Worm (Caenorhabditis elegans) whole organism, L1 larva: ENCODE results near the gene ras-1.

Experiments used
- C04F5.9 ChIP-seq: sonication (generic microtip); optimal IDR thresholded peaks from 2 replicates; lab custom pipeline; 2016; ENCODE audit warnings: missing genetic modification characterization, missing compliant biosample characterization
- F16B12.6 ChIP-seq: fragments of 150-350 bp; optimal IDR thresholded peaks from 2 replicates; lab custom pipeline; 2014; ENCODE audit warnings: missing biosample characterization, missing genetic modification characterization
- Y116A8C.19 ChIP-seq: sonication (generic microtip); optimal IDR thresholded peaks from 2 replicates; lab custom pipeline; 2016; ENCODE audit warnings: missing compliant biosample characterization, missing genetic modification characterization, borderline replicate concordance
- ceh-63 ChIP-seq: fragments of 200-800 bp; sonication (Bioruptor generic); optimal IDR thresholded peaks from 2 replicates; lab custom pipeline; 2018; ENCODE audit warnings: mild to moderate bottlenecking, missing genetic modification characterization, missing compliant biosample characterization
- ceh-82 ChIP-seq, 3 experiments: fragments of 150-350 bp in 1 of 3; sonication (generic microtip) in 2 of 3; optimal IDR thresholded peaks; 2 replicates each; lab custom pipeline; 2014 to 2017; ENCODE audit warnings: missing biosample characterization in 3 of 3, missing genetic modification characterization in 3 of 3
- ceh-88 ChIP-seq: fragments of 200-800 bp; sonication (Bioruptor generic); IDR thresholded peaks from 2 replicates; pipeline ENCODE4 v1.3.6; 2022; ENCODE audit warnings: missing genetic modification characterization, missing compliant biosample characterization
- efl-1 ChIP-seq, 4 experiments: fragments of 150-350 bp; optimal IDR thresholded peaks in 3 of 4; peaks in 1 of 4; 1 replicate in 1 of 4; 2 replicates in 3 of 4; lab custom pipeline; 2014; ENCODE audit warnings: missing biosample characterization in 2 of 4, missing genetic modification characterization in 2 of 4, missing genetic modification reagents in 2 of 4
- efl-3 ChIP-seq: fragments of 200-800 bp; sonication (Bioruptor generic); optimal IDR thresholded peaks from 2 replicates; lab custom pipeline; 2018; ENCODE audit warnings: mild to moderate bottlenecking, missing genetic modification characterization, missing compliant biosample characterization
- egl-13 ChIP-seq: sonication (generic microtip); optimal IDR thresholded peaks from 2 replicates; lab custom pipeline; 2016; ENCODE audit warnings: missing genotype, missing genetic modification reagents, missing genetic modification characterization, missing compliant biosample characterization
- egl-27 ChIP-seq, 2 experiments: fragments of 150-350 bp in 1 of 2; sonication (generic microtip); optimal IDR thresholded peaks; 3 replicates each; lab custom pipeline; 2017 to 2018; ENCODE audit warnings: missing biosample characterization in 2 of 2, missing genetic modification characterization in 2 of 2, missing genetic modification reagents in 2 of 2
- elt-2 ChIP-seq: sonication (generic microtip); optimal IDR thresholded peaks from 2 replicates; lab custom pipeline; 2016; ENCODE audit warnings: missing genetic modification characterization, mild to moderate bottlenecking, inconsistent platforms, missing compliant biosample characterization, missing genetic modification reagents
- elt-3 ChIP-seq, 6 experiments: fragments of 150-350 bp in 1 of 6; sonication (generic microtip); optimal IDR thresholded peaks; 2 replicates each; lab custom pipeline; 2017 to 2018; ENCODE audit warnings: missing biosample characterization in 6 of 6, missing genetic modification characterization in 6 of 6, inconsistent platforms in 1 of 6
- fkh-10 ChIP-seq: sonication (generic microtip); optimal IDR thresholded peaks from 2 replicates; lab custom pipeline; 2017; ENCODE audit warnings: missing biosample characterization, missing genetic modification reagents, missing genetic modification characterization
- fkh-4 ChIP-seq: sonication (generic microtip); optimal IDR thresholded peaks from 2 replicates; lab custom pipeline; 2016; ENCODE audit warnings: missing compliant biosample characterization, missing genetic modification characterization, borderline replicate concordance
- irx-1 ChIP-seq: sonication (generic microtip); optimal IDR thresholded peaks from 2 replicates; lab custom pipeline; 2016; ENCODE audit warnings: missing genetic modification characterization, missing compliant biosample characterization
- isw-1 ChIP-seq: fragments of 200-800 bp; sonication (Bioruptor generic); IDR thresholded peaks from 2 replicates; pipeline ENCODE4 v1.3.6; 2022; ENCODE audit warnings: missing genetic modification characterization, missing compliant biosample characterization
- lin-13 ChIP-seq: fragments of 150-350 bp; optimal IDR thresholded peaks from 2 replicates; lab custom pipeline; 2014; ENCODE audit warnings: missing biosample characterization, missing genetic modification reagents, missing genetic modification characterization
- lin-14 ChIP-seq: fragments of 200-800 bp; sonication (Bioruptor generic); optimal IDR thresholded peaks from 2 replicates; lab custom pipeline; 2018; ENCODE audit warnings: mild to moderate bottlenecking, missing genetic modification characterization, moderate library complexity, missing compliant biosample characterization
- lin-15B ChIP-seq: fragments of 150-350 bp; sonication (generic microtip); optimal IDR thresholded peaks from 3 replicates; lab custom pipeline; 2014; ENCODE audit warnings: missing biosample characterization, missing genetic modification characterization
- lin-35 ChIP-seq, 2 experiments: fragments of 150-350 bp; optimal IDR thresholded peaks; 2 replicates each; lab custom pipeline; 2014; ENCODE audit warnings: missing biosample characterization in 2 of 2, missing genetic modification characterization in 2 of 2, missing genetic modification reagents in 2 of 2
- lin-39 ChIP-seq: fragments of 150-350 bp; optimal IDR thresholded peaks from 2 replicates; lab custom pipeline; 2014; ENCODE audit warnings: missing biosample characterization, missing genetic modification reagents, missing genetic modification characterization
- lir-3 ChIP-seq: sonication (generic microtip); optimal IDR thresholded peaks from 2 replicates; lab custom pipeline; 2016; ENCODE audit warnings: mild to moderate bottlenecking, missing genetic modification characterization, moderate library complexity, missing compliant biosample characterization; ENCODE audit not compliant: poor library complexity
- mab-9 ChIP-seq: fragments of 200-800 bp; sonication (Bioruptor generic); IDR thresholded peaks from 2 replicates; pipeline ENCODE4 v1.3.6; 2022; ENCODE audit warnings: missing genetic modification reagents, missing genetic modification characterization, missing compliant biosample characterization
- mdl-1 ChIP-seq, 2 experiments: fragments of 150-350 bp; optimal IDR thresholded peaks; 2 replicates each; lab custom pipeline; 2014 to 2017; ENCODE audit warnings: missing biosample characterization in 2 of 2, missing genetic modification characterization in 2 of 2, inconsistent platforms in 1 of 2
- nhr-12 ChIP-seq: sonication (generic microtip); optimal IDR thresholded peaks from 2 replicates; lab custom pipeline; 2017; ENCODE audit warnings: missing biosample characterization, missing genetic modification characterization
- nhr-19 ChIP-seq: fragments of 200-800 bp; sonication (Bioruptor generic); conservative IDR thresholded peaks from 2 replicates; pipeline ENCODE4 v1.3.6; 2022; ENCODE audit warnings: missing genetic modification characterization, missing compliant biosample characterization
- nhr-20 ChIP-seq: sonication (generic microtip); optimal IDR thresholded peaks from 2 replicates; lab custom pipeline; 2016; ENCODE audit warnings: mild to moderate bottlenecking, missing genetic modification characterization, missing compliant biosample characterization
- nhr-28 ChIP-seq: fragments of 150-350 bp; optimal IDR thresholded peaks from 2 replicates; lab custom pipeline; 2014; ENCODE audit warnings: missing biosample characterization, missing genetic modification characterization
- nhr-47 ChIP-seq: sonication (generic microtip); optimal IDR thresholded peaks from 2 replicates; lab custom pipeline; 2016; ENCODE audit warnings: mild to moderate bottlenecking, missing genetic modification characterization, moderate library complexity, missing compliant biosample characterization
- nhr-71 ChIP-seq: sonication (generic microtip); optimal IDR thresholded peaks from 2 replicates; lab custom pipeline; 2016; ENCODE audit warnings: mild to moderate bottlenecking, missing genetic modification characterization, moderate library complexity, missing compliant biosample characterization
- nhr-76 ChIP-seq: sonication (generic microtip); optimal IDR thresholded peaks from 2 replicates; lab custom pipeline; 2017; ENCODE audit warnings: missing biosample characterization, missing genetic modification characterization
- nhr-85 ChIP-seq: sonication (generic microtip); peaks from one replicate; lab custom pipeline; 2016; ENCODE audit warnings: missing genetic modification characterization, inconsistent platforms, missing compliant biosample characterization
- nhr-90 ChIP-seq: sonication (generic microtip); optimal IDR thresholded peaks from 2 replicates; lab custom pipeline; 2016; ENCODE audit warnings: mild to moderate bottlenecking, missing genetic modification characterization, missing compliant biosample characterization; ENCODE audit not compliant: poor library complexity
- pax-3 ChIP-seq: fragments of 200-800 bp; sonication (Bioruptor generic); optimal IDR thresholded peaks from 2 replicates; lab custom pipeline; 2018; ENCODE audit warnings: mild to moderate bottlenecking, missing genetic modification characterization, moderate library complexity, missing compliant biosample characterization
- skn-1 ChIP-seq: fragments of 150-350 bp; optimal IDR thresholded peaks from 2 replicates; lab custom pipeline; 2014; ENCODE audit warnings: missing biosample characterization, missing genetic modification characterization
- snpc-4 ChIP-seq: fragments of 150-350 bp; optimal IDR thresholded peaks from 2 replicates; lab custom pipeline; 2014; ENCODE audit warnings: missing biosample characterization, missing genetic modification characterization
- sox-4 ChIP-seq: sonication (generic microtip); optimal IDR thresholded peaks from 2 replicates; lab custom pipeline; 2016; ENCODE audit warnings: missing genetic modification characterization, missing compliant biosample characterization
- sptf-1 ChIP-seq: fragments of 150-350 bp; optimal IDR thresholded peaks from 2 replicates; lab custom pipeline; 2014; ENCODE audit warnings: missing biosample characterization, missing genetic modification characterization
- tbx-2 ChIP-seq: sonication (generic microtip); optimal IDR thresholded peaks from 2 replicates; lab custom pipeline; 2016; ENCODE audit warnings: missing genetic modification characterization, missing compliant biosample characterization
- tlp-1 ChIP-seq: fragments of 150-350 bp; optimal IDR thresholded peaks from 2 replicates; lab custom pipeline; 2014; ENCODE audit warnings: missing biosample characterization, missing genetic modification characterization
- zag-1 ChIP-seq: fragments of 150-350 bp; optimal IDR thresholded peaks from 2 replicates; lab custom pipeline; 2014; ENCODE audit warnings: missing biosample characterization, missing genetic modification characterization
- ztf-4 ChIP-seq: fragments of 150-350 bp; optimal IDR thresholded peaks from 2 replicates; lab custom pipeline; 2014; ENCODE audit warnings: missing biosample characterization, missing genetic modification characterization

Gene ras-1

DNA sequence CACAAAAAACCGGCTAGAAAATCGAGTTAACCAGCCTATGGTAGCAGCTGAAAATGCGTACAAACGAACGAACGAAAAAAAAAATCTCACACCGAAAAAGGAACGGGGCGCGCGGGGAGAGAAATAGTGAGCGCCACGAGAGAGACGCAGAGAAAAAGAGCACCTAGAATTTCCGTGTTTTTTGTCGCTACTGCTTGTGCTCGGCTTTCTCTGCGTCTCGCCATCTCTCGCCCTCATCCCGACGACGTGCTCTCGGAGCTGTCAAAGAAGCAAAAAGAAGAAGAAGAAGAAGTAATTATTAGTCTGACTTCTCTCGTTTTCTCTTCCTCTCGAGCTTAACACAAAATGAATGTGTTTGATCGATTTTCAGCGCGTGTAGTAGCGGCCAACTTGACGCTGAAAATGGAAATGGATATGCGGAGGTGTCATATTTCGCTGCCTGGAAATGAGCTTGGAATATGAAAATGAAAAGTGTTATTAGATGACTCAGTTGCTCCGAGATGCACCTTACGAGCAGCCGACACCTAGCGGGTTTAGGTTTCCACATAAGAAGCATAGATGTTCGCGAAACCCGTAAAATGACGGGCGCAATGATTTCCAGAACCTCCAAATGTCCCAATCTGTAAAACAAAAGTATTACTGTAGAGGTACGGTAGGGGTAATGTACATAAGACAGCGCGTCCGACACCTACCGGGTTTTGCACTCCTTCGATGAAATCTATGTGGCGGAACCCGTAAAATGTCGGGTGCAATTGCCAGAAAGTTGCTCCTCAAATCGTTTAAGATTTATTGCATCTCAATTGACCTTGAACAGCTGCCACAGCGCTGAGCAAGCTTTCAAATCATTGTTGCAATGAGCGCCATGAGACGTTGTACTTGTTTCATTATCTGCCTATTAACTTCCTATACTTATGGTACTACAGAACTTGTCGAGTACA, 30.9 kb upstream of the ras-1 start, which contains the start of gene btb-14 (continued):
- TF ChIP-seq efl-3 = no peak
- no peak for TF ChIP-seq lin-39 (tag; lab: Kevin White, UChicago)
- TF ChIP-seq snpc-4 (tag; lab: Kevin White, UChicago) = peak; percentile 92
- TF ChIP-seq elt-2 (tag; lab: Kevin White, UChicago) = no peak
- TF ChIP-seq fkh-4 = no peak
- TF ChIP-seq zag-1 (tag; lab: Kevin White, UChicago) = no peak
- peak; percentile 85 for TF ChIP-seq lin-14 (GFP tag; lab: Kevin White, UChicago)
- no peak for TF ChIP-seq pax-3 (tag; lab: Kevin White, UChicago)
- TF ChIP-seq nhr-20 (tag; lab: Kevin White, UChicago) = no peak
- peak; percentile 36 to 37 for TF ChIP-seq efl-1 (optimal IDR thresholded peaks at IDR 0.05; lab: Kevin White, UChicago)
- TF ChIP-seq efl-1 (GFP tag; optimal IDR thresholded peaks at IDR 0.05 in 1 of 2; lab: Kevin White, UChicago) = peak in 1 of 2 experiments; percentile 53
- no peak for TF ChIP-seq Y116A8C.19 (tag; lab: Kevin White, UChicago)
- peak in 1 of 3 experiments; percentile 56 for TF ChIP-seq ceh-82 (tag; optimal IDR thresholded peaks at IDR 0.05; lab: Kevin White, UChicago)
- no peak for TF ChIP-seq skn-1 (tag; lab: Kevin White, UChicago)
- peak; percentile 30 for TF ChIP-seq tbx-2 (tag; lab: Kevin White, UChicago)
- TF ChIP-seq sptf-1 (tag; lab: Kevin White, UChicago) = no peak
- no peak for TF ChIP-seq lir-3 (tag; lab: Kevin White, UChicago)
- peak; percentile 72 for TF ChIP-seq egl-13 (tag; lab: Kevin White, UChicago)
- TF ChIP-seq lin-15B (tag; lab: Kevin White, UChicago) = no peak
- TF ChIP-seq irx-1 (tag; lab: Kevin White, UChicago) = no peak
- TF ChIP-seq tlp-1 (tag; lab: Kevin White, UChicago) = no peak
- TF ChIP-seq lin-35 (GFP tag; optimal IDR thresholded peaks at IDR 0.05; lab: Kevin White, UChicago) = peak in 1 of 2 experiments; percentile 30
- no peak for TF ChIP-seq ztf-4
- TF ChIP-seq mab-9 = no peak
- no peak for TF ChIP-seq nhr-12 (tag; lab: Kevin White, UChicago)
- peak; percentile 69 for TF ChIP-seq nhr-47 (tag; lab: Kevin White, UChicago)
- TF ChIP-seq nhr-85 = peak; percentile 8
- no peak for TF ChIP-seq F16B12.6 (tag; lab: Kevin White, UChicago)
- TF ChIP-seq fkh-10 (GFP tag; lab: Kevin White, UChicago) = peak; percentile 14
- no peak for TF ChIP-seq C04F5.9 (tag; lab: Kevin White, UChicago)
- TF ChIP-seq mdl-1 (tag; optimal IDR thresholded peaks at IDR 0.05; lab: Kevin White, UChicago) = no peak
- TF ChIP-seq isw-1 = peak; percentile 1; the same call in 1 of the 2 replicates
- TF ChIP-seq lin-13 = peak; percentile 59
- TF ChIP-seq nhr-28 = no peak

DNA sequence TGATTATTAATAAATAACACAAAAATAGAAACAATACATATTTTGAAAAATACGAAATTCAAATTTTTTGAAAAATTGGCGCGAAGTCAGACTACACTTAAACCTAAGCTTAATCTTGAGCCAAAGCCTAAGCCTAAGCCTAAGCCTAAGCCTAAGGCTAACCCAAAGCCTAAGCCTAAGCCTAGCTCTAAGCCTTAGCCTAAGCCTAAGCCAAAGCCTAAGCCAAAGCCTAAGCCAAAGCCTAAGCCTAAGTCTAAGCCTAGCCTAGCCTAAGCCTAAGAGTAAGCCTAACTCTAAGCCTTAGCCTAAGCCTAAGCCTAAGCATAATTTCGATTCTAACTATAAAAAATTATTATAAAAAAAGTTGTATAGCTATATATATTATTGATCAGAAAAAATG, 28.8 kb upstream of the ras-1 start:
- TF ChIP-seq nhr-71 (tag; lab: Kevin White, UChicago) (no peak), nhr-85 (no peak), efl-3 (no peak)
- TF ChIP-seq, all 84 proteins: peak for 0

DNA sequence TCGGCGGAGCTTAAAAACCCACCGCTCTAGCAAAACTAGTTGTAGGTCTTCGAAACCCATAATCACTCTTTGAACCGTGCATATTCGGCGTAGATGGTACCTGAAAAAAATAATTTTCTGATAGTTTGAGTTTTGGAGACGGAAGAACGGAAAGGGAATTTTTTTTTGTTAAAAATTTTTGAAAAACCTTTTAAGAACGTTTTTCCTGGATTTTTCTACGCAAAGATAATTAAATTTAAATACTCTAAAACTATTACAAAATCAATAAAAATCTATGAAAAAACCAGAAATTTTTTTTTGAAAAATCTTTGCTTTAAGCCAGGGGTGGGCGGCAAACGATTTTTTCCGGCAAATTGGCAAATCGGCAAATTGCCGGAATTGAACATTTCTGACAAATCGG, 27.4 kb upstream of the ras-1 start, which contains the start of gene marc-5:
Gene marc-5 (minus strand): TSS at position 101 of the 400 bp plus-strand sequence.
- TF ChIP-seq egl-27 (tag; optimal IDR thresholded peaks at IDR 0.05; lab: Kevin White, UChicago) (no peak), nhr-76 (tag; lab: Kevin White, UChicago) (no peak), ceh-88 (no peak), nhr-71 (tag; lab: Kevin White, UChicago) (no peak), sox-4 (tag; lab: Kevin White, UChicago) (no peak), elt-3 (tag; optimal IDR thresholded peaks at IDR 0.05; lab: Kevin White, UChicago) (no peak), egl-13 (tag; lab: Kevin White, UChicago) (no peak), skn-1 (tag; lab: Kevin White, UChicago) (no peak), nhr-19 (GFP tag; lab: Robert Waterston, UW) (no peak), tbx-2 (tag; lab: Kevin White, UChicago) (no peak), fkh-10 (GFP tag; lab: Kevin White, UChicago) (no peak), ceh-63 (GFP tag; lab: Kevin White, UChicago) (no peak), nhr-90 (tag; lab: Kevin White, UChicago) (no peak)
